Worm (Caenorhabditis elegans) whole organism, mixed stage, embryonic: ENCODE measurements around the gene gck-3.

Experiments used
- drap-1 ChIP-seq: fragments of 200-800 bp; sonication (Bioruptor generic); optimal IDR thresholded peaks from 3 replicates; lab custom pipeline; 2018; ENCODE audit warnings: mild to moderate bottlenecking, missing genetic modification characterization, missing compliant biosample characterization
- lsy-2 ChIP-seq: fragments of 150-350 bp; optimal IDR thresholded peaks from 2 replicates; lab custom pipeline; 2014; ENCODE audit warnings: missing biosample characterization, missing genetic modification characterization
- mab-5 ChIP-seq: fragments of 150-350 bp; optimal IDR thresholded peaks from 2 replicates; lab custom pipeline; 2014; ENCODE audit warnings: missing biosample characterization, missing genetic modification characterization
- mep-1 ChIP-seq: fragments of 150-350 bp; optimal IDR thresholded peaks from 2 replicates; lab custom pipeline; 2017; ENCODE audit warnings: missing biosample characterization, missing genetic modification reagents, missing genetic modification characterization, inconsistent platforms
- nhr-12 ChIP-seq: fragments of 150-350 bp; optimal IDR thresholded peaks from 2 replicates; lab custom pipeline; 2014; ENCODE audit warnings: missing biosample characterization, missing genetic modification characterization
- sptf-1 ChIP-seq: sonication (generic microtip); optimal IDR thresholded peaks from 2 replicates; lab custom pipeline; 2017; ENCODE audit warnings: mild to moderate bottlenecking, missing genetic modification characterization, moderate library complexity, missing compliant biosample characterization
- unc-62 ChIP-seq: fragments of 150-350 bp; optimal IDR thresholded peaks from 2 replicates; lab custom pipeline; 2014; ENCODE audit warnings: missing biosample characterization, missing genetic modification reagents, missing genetic modification characterization
- ztf-11 ChIP-seq: fragments of 150-350 bp; optimal IDR thresholded peaks from 2 replicates; lab custom pipeline; 2014; ENCODE audit warnings: missing biosample characterization, missing genetic modification characterization

- no peak for TF ChIP-seq lsy-2
- no peak for TF ChIP-seq mab-5 (tag; lab: Kevin White, UChicago)
- TF ChIP-seq sptf-1, result no peak
- no peak for TF ChIP-seq nhr-12 (tag; lab: Kevin White, UChicago)
- TF ChIP-seq ztf-11 (tag; lab: Kevin White, UChicago), result no peak
- no peak for TF ChIP-seq unc-62 (GFP tag; lab: Kevin White, UChicago)
- TF ChIP-seq drap-1 (GFP tag; lab: Kevin White, UChicago), result no peak
- TF ChIP-seq mep-1 (tag; lab: Kevin White, UChicago), result no peak
Measured at ce11 chrV:17978207-17978606, 11.6 kb upstream of the gck-3 start.
